Worm (Caenorhabditis elegans): Measurements from ENCODE around the gene lipl-8.

ce11 chrV:14695713-14696112 is 52.8 kb downstream of the lipl-8 start:
- TF ChIP-seq ZK185.1 (tag; optimal IDR thresholded peaks at IDR 0.05; ENCODE audit: poor library complexity, severe bottlenecking) = no peak
- TF ChIP-seq nfya-1 (tag; optimal IDR thresholded peaks at IDR 0.05; ENCODE audit: borderline replicate concordance, insufficient read depth) = no peak
- no peak for TF ChIP-seq dpl-1 (GFP tag; optimal IDR thresholded peaks at IDR 0.05)
- TF ChIP-seq fkh-3 (tag; optimal IDR thresholded peaks at IDR 0.05) = no peak
- no peak for TF ChIP-seq pha-4 (tag; optimal IDR thresholded peaks at IDR 0.05)
- no peak for TF ChIP-seq hrde-1 (tag; optimal IDR thresholded peaks at IDR 0.05; ENCODE audit: borderline replicate concordance)
- no peak for TF ChIP-seq Y67H2A.10 (GFP tag; conservative IDR thresholded peaks at IDR 0.05)
- no peak for TF ChIP-seq F23B12.7 (tag; optimal IDR thresholded peaks at IDR 0.05; ENCODE audit: insufficient read depth)
- no peak for TF ChIP-seq hmg-1.2 (GFP tag; IDR thresholded peaks at IDR 0.05)
- no peak for TF ChIP-seq unc-62 (GFP tag; optimal IDR thresholded peaks at IDR 0.05)
